Fruit fly (Drosophila melanogaster) whole organism, embryonic: Measurements from ENCODE around the gene CG2955.

Experiments
- Bgb ChIP-seq: fragments of 200-800 bp; sonication (Bioruptor generic); IDR thresholded peaks from 2 replicates; pipeline ENCODE4 v1.3.6; 2022; ENCODE audit warnings: missing biosample characterization, missing genetic modification characterization; ENCODE audit not compliant: partially characterized antibody
- CG11093 ChIP-seq: fragments of 200-800 bp; sonication (Bioruptor generic); IDR thresholded peaks from 3 replicates; pipeline ENCODE4 v1.3.6; 2022; ENCODE audit warnings: missing biosample characterization, missing genetic modification characterization
- CG11504 ChIP-seq: fragments of 200-800 bp; sonication (Bioruptor generic); optimal IDR thresholded peaks from 3 replicates; lab custom pipeline; 2019; ENCODE audit warnings: missing biosample characterization, mild to moderate bottlenecking, missing genetic modification characterization, moderate library complexity
- CG13424 ChIP-seq: fragments of 200-800 bp; sonication (Bioruptor generic); optimal IDR thresholded peaks from 2 replicates; lab custom pipeline; 2019; ENCODE audit warnings: missing biosample characterization, mild to moderate bottlenecking, missing genetic modification characterization, moderate library complexity
- CG14860 ChIP-seq: fragments of 200-800 bp; sonication (Bioruptor generic); IDR thresholded peaks from 3 replicates; pipeline ENCODE4 v1.3.6; 2022; ENCODE audit warnings: missing biosample characterization, missing genetic modification characterization; ENCODE audit not compliant: partially characterized antibody
- CG16813 ChIP-seq: fragments of 200-800 bp; sonication (Bioruptor generic); IDR thresholded peaks from 3 replicates; pipeline ENCODE4 v1.3.6; 2022; ENCODE audit warnings: missing biosample characterization, missing genetic modification characterization; ENCODE audit not compliant: partially characterized antibody
- CG17359 ChIP-seq: fragments of 200-800 bp; sonication (Bioruptor generic); optimal IDR thresholded peaks from 3 replicates; lab custom pipeline; 2018; ENCODE audit warnings: missing biosample characterization, mild to moderate bottlenecking, missing genetic modification characterization, moderate library complexity
- CG18599 ChIP-seq: fragments of 200-800 bp; sonication (Bioruptor generic); optimal IDR thresholded peaks from 3 replicates; lab custom pipeline; 2017; ENCODE audit warnings: missing biosample characterization, missing genetic modification characterization, mild to moderate bottlenecking, moderate library complexity, missing genetic modification reagents
- CG18619 ChIP-seq: fragments of 200-800 bp; sonication (Bioruptor generic); optimal IDR thresholded peaks from 3 replicates; lab custom pipeline; 2017; ENCODE audit warnings: missing biosample characterization, mild to moderate bottlenecking, missing genetic modification characterization
- CG2116 ChIP-seq: fragments of 200-800 bp; sonication (Bioruptor generic); optimal IDR thresholded peaks from 3 replicates; lab custom pipeline; 2018; ENCODE audit warnings: missing biosample characterization, mild to moderate bottlenecking, missing genetic modification characterization
- CG2202 ChIP-seq: fragments of 200-800 bp; sonication (Bioruptor generic); optimal IDR thresholded peaks from 2 replicates; lab custom pipeline; 2018; ENCODE audit warnings: missing biosample characterization, mild to moderate bottlenecking, missing genetic modification characterization
- CG2712 ChIP-seq: fragments of 200-800 bp; optimal IDR thresholded peaks from 3 replicates; lab custom pipeline; 2019; ENCODE audit warnings: missing biosample characterization, mild to moderate bottlenecking, missing genetic modification characterization, moderate library complexity
- CG32532 ChIP-seq: fragments of 200-800 bp; sonication (Bioruptor generic); IDR thresholded peaks from 2 replicates; pipeline ENCODE4 v1.3.6; 2022; ENCODE audit warnings: missing biosample characterization, missing genetic modification characterization
- CG3281 ChIP-seq: fragments of 200-800 bp; sonication (Bioruptor generic); optimal IDR thresholded peaks from 3 replicates; lab custom pipeline; 2017; ENCODE audit warnings: missing biosample characterization, mild to moderate bottlenecking, missing genetic modification characterization
- CG33557 ChIP-seq: fragments of 200-800 bp; sonication (Bioruptor generic); optimal IDR thresholded peaks from 2 replicates; lab custom pipeline; 2019; ENCODE audit warnings: missing biosample characterization, mild to moderate bottlenecking, missing genetic modification characterization, moderate library complexity
- CG5180 ChIP-seq: fragments of 200-800 bp; sonication (Bioruptor generic); optimal IDR thresholded peaks from 3 replicates; lab custom pipeline; 2017; ENCODE audit warnings: missing biosample characterization, missing genetic modification characterization, mild to moderate bottlenecking, moderate library complexity, missing genetic modification reagents
- CG6175 ChIP-seq: fragments of 200-800 bp; sonication (Bioruptor generic); IDR thresholded peaks from 3 replicates; pipeline ENCODE4 v1.3.6; 2022; ENCODE audit warnings: missing biosample characterization, missing genetic modification characterization
- CG7928 ChIP-seq: fragments of 200-800 bp; sonication (Bioruptor generic); optimal IDR thresholded peaks from 2 replicates; lab custom pipeline; 2017; ENCODE audit warnings: missing biosample characterization, mild to moderate bottlenecking, missing genetic modification characterization
- CG7963 ChIP-seq: fragments of 200-800 bp; sonication (Bioruptor generic); IDR thresholded peaks from 3 replicates; pipeline ENCODE4 v1.3.6; 2022; ENCODE audit warnings: missing biosample characterization, missing genetic modification characterization; ENCODE audit not compliant: partially characterized antibody
- D ChIP-seq, 2 experiments: fragments of 200-800 bp in 1 of 2; fragments of >200 bp in 1 of 2; sonication (Bioruptor generic) in 1 of 2; optimal IDR thresholded peaks; 2 replicates in 1 of 2; 3 replicates in 1 of 2; lab custom pipeline; 2017; ENCODE audit warnings: mild to moderate bottlenecking in 1 of 2, missing biosample characterization in 1 of 2, missing genetic modification characterization in 1 of 2, missing genetic modification reagents in 1 of 2
- HLHmδ ChIP-seq: fragments of 200-800 bp; sonication (Bioruptor generic); optimal IDR thresholded peaks from 2 replicates; lab custom pipeline; 2018; ENCODE audit warnings: missing biosample characterization, mild to moderate bottlenecking, missing genetic modification characterization, moderate library complexity
- Hand ChIP-seq: fragments of 200-800 bp; sonication (Bioruptor generic); optimal IDR thresholded peaks from 2 replicates; lab custom pipeline; 2017; ENCODE audit warnings: mild to moderate bottlenecking, missing biosample characterization, missing genetic modification reagents, missing genetic modification characterization
- MTF-1 ChIP-seq: fragments of 200-800 bp; sonication (Bioruptor generic); optimal IDR thresholded peaks from 2 replicates; lab custom pipeline; 2018; ENCODE audit warnings: missing biosample characterization, mild to moderate bottlenecking, missing genetic modification characterization, borderline replicate concordance
- Mes4 ChIP-seq: fragments of 200-800 bp; sonication (Bioruptor generic); optimal IDR thresholded peaks from 2 replicates; lab custom pipeline; 2016; ENCODE audit warnings: missing biosample characterization, missing genetic modification characterization
- Nf-YB ChIP-seq: fragments of 200-800 bp; sonication (Bioruptor generic); optimal IDR thresholded peaks from 3 replicates; lab custom pipeline; 2019; ENCODE audit warnings: missing biosample characterization, mild to moderate bottlenecking, missing genetic modification characterization, moderate library complexity
- Side ChIP-seq: fragments of 200-800 bp; sonication (Bioruptor generic); optimal IDR thresholded peaks from 2 replicates; lab custom pipeline; 2016; ENCODE audit warnings: missing biosample characterization, missing genetic modification characterization
- Sox100B ChIP-seq: fragments of 200-800 bp; sonication (Bioruptor generic); optimal IDR thresholded peaks from 3 replicates; lab custom pipeline; 2018; ENCODE audit warnings: missing biosample characterization, mild to moderate bottlenecking, missing genetic modification characterization
- ab ChIP-seq: fragments of 200-800 bp; sonication (Bioruptor generic); optimal IDR thresholded peaks from 2 replicates; lab custom pipeline; 2016; ENCODE audit warnings: missing biosample characterization, missing genetic modification characterization
- chinmo ChIP-seq: fragments of 200-800 bp; sonication (Bioruptor generic); IDR thresholded peaks from 4 replicates; pipeline ENCODE4 v1.3.6; 2022; ENCODE audit warnings: missing biosample characterization, missing genetic modification characterization; ENCODE audit not compliant: partially characterized antibody
- crol ChIP-seq: fragments of 200-800 bp; sonication (Bioruptor generic); IDR thresholded peaks from 2 replicates; pipeline ENCODE4 v1.3.6; 2022; ENCODE audit warnings: missing biosample characterization, missing genetic modification characterization
- fu2 ChIP-seq: fragments of 200-800 bp; sonication (Bioruptor generic); optimal IDR thresholded peaks from 2 replicates; lab custom pipeline; 2016; ENCODE audit warnings: missing biosample characterization, missing genetic modification characterization
- hb ChIP-seq: fragments of 200-800 bp; sonication (Bioruptor generic); IDR thresholded peaks from 3 replicates; pipeline ENCODE4 v1.3.6; 2022; ENCODE audit warnings: missing biosample characterization, missing genetic modification characterization; ENCODE audit not compliant: partially characterized antibody
- jigr1 ChIP-seq: fragments of 200-800 bp; sonication (Bioruptor generic); IDR thresholded peaks from 3 replicates; pipeline ENCODE4 v1.3.6; 2022; ENCODE audit warnings: missing biosample characterization, missing genetic modification characterization
- otp ChIP-seq: fragments of 200-800 bp; sonication (Bioruptor generic); IDR thresholded peaks from 3 replicates; pipeline ENCODE4, ENCODE4 v1.3.6; 2022; ENCODE audit warnings: missing biosample characterization, missing genetic modification characterization
- trem ChIP-seq: fragments of 200-800 bp; optimal IDR thresholded peaks from 3 replicates; lab custom pipeline; 2019; ENCODE audit warnings: missing biosample characterization, mild to moderate bottlenecking, missing genetic modification characterization, moderate library complexity
- wdn ChIP-seq: fragments of 200-800 bp; sonication (Bioruptor generic); IDR thresholded peaks from 2 replicates; pipeline ENCODE4 v1.3.6; 2022; ENCODE audit warnings: missing biosample characterization, missing genetic modification characterization

CG2955 gene

DNA sequence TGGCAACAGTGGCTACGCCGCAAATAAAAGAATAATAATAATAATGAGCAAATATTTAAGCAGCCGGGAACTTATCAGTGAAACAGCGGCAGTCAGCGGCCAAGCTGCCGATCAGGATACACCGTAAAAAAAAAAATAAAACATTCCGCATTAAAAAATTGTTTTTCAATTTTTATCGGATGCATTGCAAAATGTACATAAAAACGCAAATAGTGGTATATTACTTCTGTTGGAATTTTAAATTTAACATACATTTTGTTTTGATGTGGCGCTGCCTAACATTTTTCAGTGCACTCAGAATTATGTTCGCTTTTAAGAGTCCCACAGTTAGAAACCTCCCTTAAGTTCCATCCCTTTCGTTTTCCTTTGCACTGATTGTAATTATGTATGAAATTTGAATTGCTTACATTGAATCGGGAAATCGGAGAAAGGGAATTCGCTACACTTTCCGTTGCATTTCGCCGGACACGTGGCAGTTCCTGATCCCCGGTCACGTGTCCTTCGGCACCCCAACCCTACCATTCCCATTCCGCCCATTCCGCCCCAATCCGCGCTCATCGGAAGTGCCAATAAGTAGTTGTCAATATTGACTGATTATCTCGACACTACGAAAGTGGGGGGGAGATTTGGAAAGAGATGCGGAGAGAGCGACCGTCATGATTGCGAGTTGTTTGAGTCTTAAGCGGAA is 30.0 kb upstream of the CG2955 start (continued):
- no peak for TF ChIP-seq CG16813 (GFP tag; lab: Robert Waterston, UW)
- no peak for TF ChIP-seq D (optimal IDR thresholded peaks at IDR 0.05; lab: Kevin White, UChicago)
- peak; percentile 84 for TF ChIP-seq D (GFP tag; optimal IDR thresholded peaks at IDR 0.05; lab: Kevin White, UChicago)
- peak; percentile 34 for TF ChIP-seq CG7928
- TF ChIP-seq trem (tag; lab: Kevin White, UChicago) = peak; percentile 81
- TF ChIP-seq ab = peak; percentile 35
- TF ChIP-seq CG2202 = peak; percentile 79
- peak; percentile 76 for TF ChIP-seq Mes4 (GFP tag; lab: Kevin White, UChicago)
- TF ChIP-seq CG2116 = peak; percentile 37
- TF ChIP-seq jigr1 = peak; percentile 34; the same call in 1 of the 3 replicates
- peak; percentile 84 for TF ChIP-seq CG17359 (tag; lab: Kevin White, UChicago)
- TF ChIP-seq CG11093 (GFP tag; lab: Robert Waterston, UW) = peak; percentile 83
- TF ChIP-seq Nf-YB (GFP tag; lab: Kevin White, UChicago) = peak; percentile 55
- peak; percentile 84 for TF ChIP-seq CG11504 (tag; lab: Kevin White, UChicago)
- peak; percentile 73 for TF ChIP-seq Sox100B

dm6 chr2L:4120043-4120442 is 29.0 kb upstream of the CG2955 start, which contains the start of gene Sr-CIII:
Sr-CIII (plus strand) TSS chr2L:4120343.
- TF ChIP-seq CG18599 (GFP tag; lab: Kevin White, UChicago) (peak; percentile 29), CG7963 (no peak), hb (GFP tag; lab: Robert Waterston, UW) (no peak), Side (GFP tag; lab: Kevin White, UChicago) (no peak), chinmo (GFP tag; lab: Robert Waterston, UW) (no peak)

- TF ChIP-seq CG3281 (GFP tag; lab: Kevin White, UChicago) = no peak
- TF ChIP-seq CG32532 (GFP tag; lab: Robert Waterston, UW) = no peak
- no peak for TF ChIP-seq crol (GFP tag; lab: Robert Waterston, UW)
- TF ChIP-seq CG33557 (GFP tag; lab: Kevin White, UChicago) = no peak
- no peak for TF ChIP-seq wdn (GFP tag; lab: Robert Waterston, UW)
- no peak for TF ChIP-seq HLHmδ (GFP tag; lab: Kevin White, UChicago)
- no peak for TF ChIP-seq CG18619
- TF ChIP-seq CG2712 (tag; lab: Kevin White, UChicago) = no peak
- TF ChIP-seq CG13424 (tag; lab: Kevin White, UChicago) = no peak
- TF ChIP-seq Bgb (GFP tag; lab: Robert Waterston, UW) = no peak
- TF ChIP-seq CG5180 = no peak
- no peak for TF ChIP-seq fu2 (GFP tag; lab: Kevin White, UChicago)
- no peak for TF ChIP-seq Hand (GFP tag; lab: Kevin White, UChicago)
- no peak for TF ChIP-seq MTF-1 (GFP tag; lab: Kevin White, UChicago)
- TF ChIP-seq CG6175 = no peak
- no peak for TF ChIP-seq otp
- no peak for TF ChIP-seq CG14860 (GFP tag; lab: Robert Waterston, UW)
Observed at dm6 chr2L:4121402-4121801, 27.7 kb upstream of the CG2955 start, which contains the start of gene Sr-CI. Sr-CI (plus strand) TSS chr2L:4121702.
